Worm (Caenorhabditis elegans) whole organism, young adult: Measurements from ENCODE around the gene damt-1.

ENCODE experiments used
- F49E8.2 ChIP-seq: sonication (generic microtip); optimal IDR thresholded peaks from 3 replicates; lab custom pipeline; 2017; ENCODE audit warnings: missing genetic modification characterization, mild to moderate bottlenecking, missing compliant biosample characterization, antibody characterized with exemption, moderate library complexity; ENCODE audit not compliant: insufficient read depth
- ceh-58 ChIP-seq: fragments of 200-800 bp; sonication (Bioruptor generic); IDR thresholded peaks from 2 replicates; pipeline ENCODE4 v1.3.6; 2022; ENCODE audit warnings: missing genetic modification characterization, missing compliant biosample characterization
- dpl-1 ChIP-seq: fragments of 150-350 bp; optimal IDR thresholded peaks from 2 replicates; lab custom pipeline; 2014; ENCODE audit warnings: missing biosample characterization, missing genetic modification reagents, missing genetic modification characterization

DNA sequence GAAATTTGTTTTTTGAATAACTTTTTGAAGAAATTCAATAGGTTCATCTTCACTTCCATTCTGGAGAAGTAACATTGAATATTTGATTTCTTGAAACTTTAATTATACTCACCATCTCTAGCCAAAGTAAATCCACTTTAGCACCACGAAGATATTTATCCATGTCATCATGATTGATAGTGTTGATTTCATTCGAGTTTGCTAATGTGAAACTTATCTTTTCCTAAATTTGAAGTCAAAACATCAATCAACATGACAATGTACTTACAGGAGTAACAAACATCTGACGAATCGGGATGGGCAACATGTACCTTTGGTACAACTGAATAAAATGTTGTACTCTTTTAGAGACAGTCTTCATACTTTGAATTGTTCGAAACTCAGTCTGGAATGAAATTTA is 22.6 kb upstream of the damt-1 start:
- TF ChIP-seq F49E8.2 (tag; lab: Kevin White, UChicago), result no peak
- no peak for TF ChIP-seq dpl-1 (GFP tag; lab: Kevin White, UChicago)
- no peak for TF ChIP-seq ceh-58
